Worm (Caenorhabditis elegans): ENCODE data around the gene T28A8.4.

The T28A8.4 gene

DNA sequence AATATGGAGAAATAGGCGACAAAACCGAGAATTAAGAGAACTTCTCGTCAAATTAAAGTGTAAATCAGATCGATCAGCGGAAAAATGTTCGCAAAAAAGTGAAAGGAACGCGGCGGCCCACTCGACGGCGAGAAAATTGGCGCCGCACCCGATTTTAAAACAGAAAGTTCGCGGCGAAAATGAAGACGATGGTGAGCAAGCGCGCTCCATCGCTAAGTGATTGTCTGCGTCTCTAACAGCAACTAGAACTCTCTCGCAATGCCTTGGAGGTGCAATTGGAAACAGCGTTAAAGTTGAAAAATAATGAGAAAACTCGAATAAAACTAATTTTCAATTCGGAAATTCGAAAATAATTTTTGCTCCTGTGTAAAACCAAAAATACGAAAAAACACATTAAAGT, 26.5 kb downstream of the T28A8.4 start (continued):
- TF ChIP-seq nhr-43 (tag; optimal IDR thresholded peaks at IDR 0.05; ENCODE audit: poor library complexity, severe bottlenecking), result no peak
- no peak for TF ChIP-seq sea-2 (GFP tag; optimal IDR thresholded peaks at IDR 0.05)
- TF ChIP-seq aly-2 (tag; optimal IDR thresholded peaks at IDR 0.05), result no peak
- TF ChIP-seq fkh-10 (GFP tag; optimal IDR thresholded peaks at IDR 0.05), result no peak
- TF ChIP-seq eor-1 (tag; optimal IDR thresholded peaks at IDR 0.05), result no peak
- TF ChIP-seq nhr-28 (tag; optimal IDR thresholded peaks at IDR 0.05), result no peak
- TF ChIP-seq tbx-2 (tag; optimal IDR thresholded peaks at IDR 0.05), result no peak
- TF ChIP-seq egl-27 (tag; optimal IDR thresholded peaks at IDR 0.05), result no peak

DNA sequence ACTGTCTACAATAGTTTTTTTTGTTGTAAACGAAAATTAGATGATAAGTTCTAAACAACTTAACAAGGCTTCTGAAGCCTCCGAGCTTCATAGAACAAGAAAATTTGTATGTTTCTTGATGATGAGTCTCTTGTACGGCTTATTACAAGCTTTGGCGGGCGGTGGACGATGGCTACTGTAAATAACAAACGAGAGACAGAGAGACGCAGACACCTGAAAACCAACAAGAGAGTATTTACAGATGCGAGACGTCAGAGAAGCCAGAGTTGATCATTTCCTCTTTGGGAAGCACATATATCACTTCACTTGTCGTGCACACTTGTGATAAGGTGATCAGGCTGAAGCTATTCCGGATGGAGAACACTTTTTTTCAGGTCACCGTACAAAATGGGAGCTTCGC, 27.4 kb downstream of the T28A8.4 start:
- TF ChIP-seq pha-4 (tag; optimal IDR thresholded peaks at IDR 0.05), result peak; percentile 67
- no peak for TF ChIP-seq fos-1 (tag; optimal IDR thresholded peaks at IDR 0.05)

DNA sequence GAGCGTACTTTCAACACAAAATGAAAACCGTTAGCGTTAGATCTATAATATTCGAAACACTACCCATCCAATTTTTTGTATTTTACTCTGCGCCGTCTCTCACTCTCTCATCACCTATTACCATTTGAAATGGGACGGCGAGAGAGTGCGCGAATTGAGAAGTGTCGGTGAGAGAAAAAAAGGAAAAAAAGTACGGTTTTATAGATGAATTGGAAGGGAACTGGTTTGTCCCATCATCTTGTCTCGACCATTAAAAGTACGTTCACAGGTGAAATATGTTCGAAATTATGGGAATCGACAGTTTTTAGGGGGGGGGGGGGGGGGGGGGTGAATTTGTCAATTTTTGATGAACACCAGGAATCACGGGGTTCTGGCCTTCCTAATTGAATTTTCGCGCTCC, 31.2 kb downstream of the T28A8.4 start:
- peak; percentile 4 for TF ChIP-seq pha-4 (tag; optimal IDR thresholded peaks at IDR 0.05)
- peak; percentile 18 for TF ChIP-seq nhr-23 (tag; optimal IDR thresholded peaks at IDR 0.05)
- peak; percentile 63 for TF ChIP-seq nhr-25 (tag; optimal IDR thresholded peaks at IDR 0.05)
- no peak for TF ChIP-seq hmg-11 (tag; optimal IDR thresholded peaks at IDR 0.05)
- no peak for TF ChIP-seq skn-1 (tag; optimal IDR thresholded peaks at IDR 0.05)

DNA sequence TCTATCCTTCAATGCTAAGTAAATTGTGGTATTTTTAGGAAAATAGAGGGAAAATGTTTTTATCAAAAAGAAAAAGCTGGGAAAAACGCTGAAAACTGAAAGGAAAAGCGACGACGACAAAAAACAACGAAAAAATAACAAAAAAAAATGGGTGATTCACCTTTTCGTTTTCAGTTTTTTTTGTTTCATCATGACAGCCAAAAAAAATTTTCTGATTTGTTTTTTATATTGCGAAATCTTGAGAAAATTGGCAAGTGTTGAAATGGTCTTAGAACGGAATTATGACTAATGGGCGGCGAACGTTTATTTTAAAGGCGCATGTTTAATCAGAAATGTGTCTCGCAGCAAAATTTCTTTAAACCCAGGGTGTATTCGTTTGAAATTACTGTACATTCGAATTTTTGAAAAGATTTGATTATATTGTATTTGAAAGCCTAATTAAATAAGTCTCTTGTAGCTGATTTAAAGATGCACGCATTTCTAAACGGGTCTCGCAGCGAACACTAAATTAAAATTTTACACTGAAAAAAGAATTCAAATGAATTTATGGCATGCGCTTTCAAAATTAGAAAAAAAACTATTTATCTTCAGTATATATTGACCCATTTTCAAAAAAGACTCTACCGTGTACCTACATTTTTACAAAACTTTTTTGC, 32.4 kb downstream of the T28A8.4 start:
- no peak for TF ChIP-seq ztf-11 (tag; optimal IDR thresholded peaks at IDR 0.05)
- TF ChIP-seq ceh-9 (tag; optimal IDR thresholded peaks at IDR 0.05), result no peak
- no peak for TF ChIP-seq nhr-67 (tag; optimal IDR thresholded peaks at IDR 0.05)
- no peak for TF ChIP-seq egl-27 (tag; optimal IDR thresholded peaks at IDR 0.05)
- no peak for TF ChIP-seq skn-1 (tag; optimal IDR thresholded peaks at IDR 0.05)
- no peak for TF ChIP-seq nhr-23 (tag; optimal IDR thresholded peaks at IDR 0.05)
- TF ChIP-seq nhr-11 (tag; optimal IDR thresholded peaks at IDR 0.05), result no peak
- no peak for TF ChIP-seq elt-2 (tag; optimal IDR thresholded peaks at IDR 0.05)
- no peak for TF ChIP-seq ZK546.5 (tag; optimal IDR thresholded peaks at IDR 0.05)
- no peak for TF ChIP-seq fkh-2 (tag; optimal IDR thresholded peaks at IDR 0.05)
- TF ChIP-seq tbx-2 (tag; optimal IDR thresholded peaks at IDR 0.05), result no peak
- TF ChIP-seq daf-12 (tag; optimal IDR thresholded peaks at IDR 0.05), result no peak
- no peak for TF ChIP-seq nhr-76 (tag; optimal IDR thresholded peaks at IDR 0.05)
- TF ChIP-seq fkh-10 (GFP tag; optimal IDR thresholded peaks at IDR 0.05), result no peak
- TF ChIP-seq ama-1 (optimal IDR thresholded peaks at IDR 0.05), result no peak
- no peak for TF ChIP-seq pha-4 (tag; optimal IDR thresholded peaks at IDR 0.05)
- TF ChIP-seq elt-3 (tag; optimal IDR thresholded peaks at IDR 0.05), result no peak
- TF ChIP-seq unc-62 (GFP tag; optimal IDR thresholded peaks at IDR 0.05), result no peak
- no peak for TF ChIP-seq aly-2 (tag; optimal IDR thresholded peaks at IDR 0.05)
- TF ChIP-seq nhr-77 (tag; optimal IDR thresholded peaks at IDR 0.05), result no peak

DNA sequence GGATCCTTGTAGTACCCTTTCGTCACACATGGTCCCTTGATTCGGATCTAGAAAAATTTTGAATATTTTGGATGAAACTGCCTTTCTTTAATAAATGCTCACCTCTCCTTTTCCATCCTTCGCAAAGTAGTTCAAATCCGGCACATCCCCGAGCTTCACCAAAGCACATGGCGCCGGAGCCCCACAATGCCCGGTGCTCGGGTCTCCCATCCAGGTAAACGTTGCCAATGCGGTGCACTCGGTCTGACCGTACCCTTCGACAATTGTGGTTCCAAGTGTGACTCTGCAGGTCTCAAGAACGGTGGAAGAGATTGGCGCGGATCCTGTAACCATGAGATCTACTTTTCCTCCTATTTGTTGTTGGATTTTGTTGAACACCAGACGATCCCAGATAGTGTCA, 37.3 kb downstream of the T28A8.4 start:
- TF ChIP-seq nhr-67 (tag; optimal IDR thresholded peaks at IDR 0.05) (no peak), nhr-43 (tag; optimal IDR thresholded peaks at IDR 0.05; ENCODE audit: poor library complexity, severe bottlenecking) (no peak), egl-27 (tag; optimal IDR thresholded peaks at IDR 0.05) (no peak), eor-1 (tag; optimal IDR thresholded peaks at IDR 0.05) (no peak), ztf-11 (tag; optimal IDR thresholded peaks at IDR 0.05) (no peak), ceh-82 (tag; optimal IDR thresholded peaks at IDR 0.05) (no peak), pha-4 (tag; optimal IDR thresholded peaks at IDR 0.05) (no peak), nhr-25 (tag; optimal IDR thresholded peaks at IDR 0.05) (no peak), ceh-9 (tag; optimal IDR thresholded peaks at IDR 0.05) (no peak)

DNA sequence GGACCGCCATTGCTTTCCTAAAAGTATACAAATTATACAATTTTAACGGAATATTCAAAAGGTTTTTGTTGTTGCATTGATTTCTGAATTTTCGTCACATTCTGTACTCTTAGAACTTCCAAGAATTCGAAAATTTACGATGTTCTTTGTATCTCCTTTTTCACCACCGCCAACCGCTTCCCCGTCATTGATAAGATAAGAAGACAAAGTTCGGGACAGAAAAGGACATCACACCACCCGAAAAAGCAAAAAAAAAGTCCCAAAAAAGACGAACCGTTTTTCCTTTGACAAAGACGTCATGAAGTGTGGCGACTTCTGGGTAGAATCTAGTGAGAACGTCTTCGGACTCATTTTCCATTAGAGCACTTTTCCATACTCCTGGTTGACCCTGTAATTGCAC, 39.0 kb downstream of the T28A8.4 start:
- peak in 2 of 3 experiments; percentile 82 to 83 for TF ChIP-seq elt-3 (tag; optimal IDR thresholded peaks at IDR 0.05)
- TF ChIP-seq pqm-1 (tag; optimal IDR thresholded peaks at IDR 0.05), result peak; percentile 90
- no peak for TF ChIP-seq nhr-23 (tag; optimal IDR thresholded peaks at IDR 0.05)
- no peak for TF ChIP-seq fkh-10 (GFP tag; optimal IDR thresholded peaks at IDR 0.05)
- TF ChIP-seq nfya-1 (tag; optimal IDR thresholded peaks at IDR 0.05; ENCODE audit: insufficient read depth), result peak; percentile 1
- no peak for TF ChIP-seq ceh-28 (tag; optimal IDR thresholded peaks at IDR 0.05)
- TF ChIP-seq nhr-11 (tag; optimal IDR thresholded peaks at IDR 0.05), result no peak
- no peak for TF ChIP-seq ztf-4 (tag; optimal IDR thresholded peaks at IDR 0.05)
- TF ChIP-seq tbx-2 (tag; optimal IDR thresholded peaks at IDR 0.05), result no peak
- peak; percentile 81 for TF ChIP-seq elt-2 (tag; optimal IDR thresholded peaks at IDR 0.05)
- no peak for TF ChIP-seq eor-1 (tag; optimal IDR thresholded peaks at IDR 0.05)
- TF ChIP-seq fkh-2 (tag; optimal IDR thresholded peaks at IDR 0.05), result no peak
- no peak for TF ChIP-seq sea-2 (GFP tag; optimal IDR thresholded peaks at IDR 0.05)

Data from whole organism, L3 larva.